Worm (Caenorhabditis elegans) whole organism, L4 larva: ENCODE data around the gene T28C12.1.

Source experiments
- D1046.2 ChIP-seq: fragments of 200-800 bp; sonication (Bioruptor generic); IDR thresholded peaks from 2 replicates; pipeline ENCODE4 v1.3.6; 2022; ENCODE audit warnings: missing genetic modification characterization, missing compliant biosample characterization
- F10B5.3 ChIP-seq: sonication (generic microtip); optimal IDR thresholded peaks from 2 replicates; lab custom pipeline; 2016; ENCODE audit warnings: mild to moderate bottlenecking, missing genetic modification characterization, missing compliant biosample characterization
- F49E8.2 ChIP-seq: sonication (generic microtip); optimal IDR thresholded peaks from 2 replicates; lab custom pipeline; 2016; ENCODE audit warnings: missing compliant biosample characterization, mild to moderate bottlenecking, missing genetic modification characterization, borderline replicate concordance
- T20F7.1 ChIP-seq: fragments of 200-800 bp; sonication (Bioruptor generic); optimal IDR thresholded peaks from 2 replicates; lab custom pipeline; 2018; ENCODE audit warnings: mild to moderate bottlenecking, missing genetic modification characterization, missing compliant biosample characterization
- Y48G9A.11 ChIP-seq: fragments of 200-800 bp; sonication (Bioruptor generic); IDR thresholded peaks from 2 replicates; pipeline ENCODE4 v1.3.6; 2022; ENCODE audit warnings: missing genetic modification reagents, missing genetic modification characterization, missing compliant biosample characterization
- ZK337.2 ChIP-seq: fragments of 200-800 bp; sonication (Bioruptor generic); IDR thresholded peaks from 2 replicates; pipeline ENCODE4 v1.3.6; 2022; ENCODE audit warnings: missing genetic modification reagents, missing genetic modification characterization, missing compliant biosample characterization
- aha-1 ChIP-seq: fragments of 150-350 bp; peaks from one replicate; lab custom pipeline; 2014; ENCODE audit warnings: missing biosample characterization, missing genetic modification characterization
- aly-2 ChIP-seq: sonication (generic microtip); optimal IDR thresholded peaks from 2 replicates; lab custom pipeline; 2018; ENCODE audit warnings: missing biosample characterization, missing genetic modification characterization
- arid-1 ChIP-seq: fragments of 200-800 bp; sonication (Bioruptor generic); conservative IDR thresholded peaks from 2 replicates; pipeline ENCODE4 v1.3.6; 2022; ENCODE audit warnings: missing genetic modification reagents, missing genetic modification characterization, missing compliant biosample characterization
- daf-19 ChIP-seq: fragments of 200-800 bp; sonication (Bioruptor generic); conservative IDR thresholded peaks from 2 replicates; pipeline ENCODE4 v1.3.6; 2022; ENCODE audit warnings: missing genetic modification characterization, missing compliant biosample characterization
- daf-8 ChIP-seq: fragments of 200-800 bp; sonication (Bioruptor generic); IDR thresholded peaks from 2 replicates; pipeline ENCODE4 v1.3.6; 2022; ENCODE audit warnings: missing genetic modification characterization, missing compliant biosample characterization
- dmd-6 ChIP-seq: fragments of 200-800 bp; sonication (Bioruptor generic); IDR thresholded peaks from 2 replicates; pipeline ENCODE4 v1.3.6; 2022; ENCODE audit warnings: missing genetic modification reagents, missing genetic modification characterization, missing compliant biosample characterization
- fkh-10 ChIP-seq: fragments of 150-350 bp; optimal IDR thresholded peaks from 2 replicates; lab custom pipeline; 2014; ENCODE audit warnings: missing biosample characterization, missing genetic modification reagents, missing genetic modification characterization
- hif-1 ChIP-seq, 2 experiments: sonication (generic microtip); optimal IDR thresholded peaks; 2 replicates each; lab custom pipeline; 2016 to 2017; ENCODE audit warnings: missing compliant biosample characterization in 2 of 2, missing genetic modification characterization in 2 of 2, missing genetic modification reagents in 2 of 2, missing genotype in 2 of 2, mild to moderate bottlenecking in 1 of 2
- hlh-11 ChIP-seq: fragments of 200-800 bp; sonication (Bioruptor generic); optimal IDR thresholded peaks from 2 replicates; lab custom pipeline; 2018; ENCODE audit warnings: mild to moderate bottlenecking, missing genetic modification characterization, missing compliant biosample characterization
- hlh-30 ChIP-seq: sonication (generic microtip); optimal IDR thresholded peaks from 2 replicates; lab custom pipeline; 2017; ENCODE audit warnings: antibody characterized with exemption, mild to moderate bottlenecking, missing genetic modification characterization, missing compliant biosample characterization; ENCODE audit not compliant: insufficient read depth
- jun-1 ChIP-seq: fragments of 150-350 bp; optimal IDR thresholded peaks from 2 replicates; lab custom pipeline; 2014; ENCODE audit warnings: missing biosample characterization, missing genetic modification reagents, missing genetic modification characterization
- lin-1 ChIP-seq: fragments of 200-800 bp; sonication (Bioruptor generic); IDR thresholded peaks from 2 replicates; pipeline ENCODE4 v1.3.6; 2022; ENCODE audit warnings: missing genetic modification reagents, missing genetic modification characterization, missing compliant biosample characterization
- lin-15B ChIP-seq: fragments of 150-350 bp; sonication (generic microtip); optimal IDR thresholded peaks from 3 replicates; lab custom pipeline; 2014; ENCODE audit warnings: missing biosample characterization, missing genetic modification characterization
- lin-39 ChIP-seq: fragments of 150-350 bp; optimal IDR thresholded peaks from 2 replicates; lab custom pipeline; 2014; ENCODE audit warnings: missing biosample characterization, missing genetic modification reagents, missing genetic modification characterization
- madf-9 ChIP-seq: fragments of 200-800 bp; sonication (Bioruptor generic); conservative IDR thresholded peaks from 2 replicates; pipeline ENCODE4 v1.3.6; 2022; ENCODE audit warnings: missing genetic modification reagents, missing genetic modification characterization, missing compliant biosample characterization
- mep-1 ChIP-seq: fragments of 150-350 bp; sonication (generic microtip); optimal IDR thresholded peaks from 3 replicates; lab custom pipeline; 2014; ENCODE audit warnings: missing biosample characterization, missing genetic modification characterization
- nhr-102 ChIP-seq: sonication (generic microtip); optimal IDR thresholded peaks from 2 replicates; lab custom pipeline; 2016; ENCODE audit warnings: mild to moderate bottlenecking, missing genetic modification characterization, moderate library complexity, missing compliant biosample characterization
- nhr-11 ChIP-seq: fragments of 150-350 bp; optimal IDR thresholded peaks from 2 replicates; lab custom pipeline; 2014; ENCODE audit warnings: missing biosample characterization, missing genetic modification characterization
- nhr-237 ChIP-seq: sonication (generic microtip); optimal IDR thresholded peaks from 2 replicates; lab custom pipeline; 2017; ENCODE audit warnings: missing biosample characterization, missing genetic modification characterization
- nhr-28 ChIP-seq: fragments of 150-350 bp; optimal IDR thresholded peaks from 2 replicates; lab custom pipeline; 2014; ENCODE audit warnings: missing biosample characterization, missing genetic modification characterization
- nhr-48 ChIP-seq: sonication (generic microtip); optimal IDR thresholded peaks from 2 replicates; lab custom pipeline; 2016; ENCODE audit warnings: mild to moderate bottlenecking, missing genetic modification characterization, missing compliant biosample characterization
- nhr-6 ChIP-seq: fragments of 150-350 bp; optimal IDR thresholded peaks from 2 replicates; lab custom pipeline; 2014; ENCODE audit warnings: missing biosample characterization, missing genetic modification characterization
- pqm-1 ChIP-seq: sonication (generic microtip); optimal IDR thresholded peaks from 2 replicates; lab custom pipeline; 2017; ENCODE audit warnings: missing biosample characterization, missing genetic modification characterization
- skn-1 ChIP-seq: fragments of 150-350 bp; optimal IDR thresholded peaks from 2 replicates; lab custom pipeline; 2014; ENCODE audit warnings: missing biosample characterization, missing genetic modification characterization
- snpc-1.2 ChIP-seq: fragments of 200-800 bp; sonication (Bioruptor generic); IDR thresholded peaks from 2 replicates; pipeline ENCODE4 v1.3.6; 2022; ENCODE audit warnings: missing genetic modification reagents, missing genetic modification characterization, missing compliant biosample characterization
- snpc-4 ChIP-seq: fragments of 150-350 bp; optimal IDR thresholded peaks from 2 replicates; lab custom pipeline; 2014; ENCODE audit warnings: missing biosample characterization, missing genetic modification characterization
- spr-1 ChIP-seq: sonication (generic microtip); optimal IDR thresholded peaks from 2 replicates; lab custom pipeline; 2016; ENCODE audit warnings: mild to moderate bottlenecking, missing genetic modification characterization, missing compliant biosample characterization
- tag-97 ChIP-seq: fragments of 200-800 bp; sonication (Bioruptor generic); IDR thresholded peaks from 2 replicates; pipeline ENCODE4 v1.3.6; 2022; ENCODE audit warnings: missing genetic modification characterization, missing compliant biosample characterization
- tra-1 ChIP-seq: fragments of 200-800 bp; sonication (Bioruptor generic); IDR thresholded peaks from 2 replicates; pipeline ENCODE4 v1.3.6; 2022; ENCODE audit warnings: missing genetic modification reagents, missing genetic modification characterization, missing compliant biosample characterization
- unc-62 ChIP-seq, 3 experiments: fragments of 150-350 bp in 1 of 3; sonication (generic microtip); optimal IDR thresholded peaks in 2 of 3; peaks in 1 of 3; 1 replicate in 1 of 3; 2 replicates in 2 of 3; lab custom pipeline; 2014 to 2017; ENCODE audit warnings: missing biosample characterization in 3 of 3, missing genetic modification characterization in 3 of 3, missing genetic modification reagents in 3 of 3, missing genotype in 1 of 3
- vab-7 ChIP-seq: fragments of 200-800 bp; sonication (Bioruptor generic); IDR thresholded peaks from 2 replicates; pipeline ENCODE4 v1.3.6; 2022; ENCODE audit warnings: missing genetic modification reagents, missing genetic modification characterization, missing compliant biosample characterization
- zag-1 ChIP-seq: fragments of 150-350 bp; optimal IDR thresholded peaks from 2 replicates; lab custom pipeline; 2014; ENCODE audit warnings: missing biosample characterization, missing genetic modification characterization
- zfp-2 ChIP-seq: sonication (generic microtip); optimal IDR thresholded peaks from 2 replicates; lab custom pipeline; 2016; ENCODE audit warnings: mild to moderate bottlenecking, missing genetic modification characterization, missing compliant biosample characterization
- ztf-11 ChIP-seq: fragments of 150-350 bp; optimal IDR thresholded peaks from 2 replicates; lab custom pipeline; 2014; ENCODE audit warnings: missing biosample characterization, missing genetic modification characterization

The T28C12.1 gene

DNA sequence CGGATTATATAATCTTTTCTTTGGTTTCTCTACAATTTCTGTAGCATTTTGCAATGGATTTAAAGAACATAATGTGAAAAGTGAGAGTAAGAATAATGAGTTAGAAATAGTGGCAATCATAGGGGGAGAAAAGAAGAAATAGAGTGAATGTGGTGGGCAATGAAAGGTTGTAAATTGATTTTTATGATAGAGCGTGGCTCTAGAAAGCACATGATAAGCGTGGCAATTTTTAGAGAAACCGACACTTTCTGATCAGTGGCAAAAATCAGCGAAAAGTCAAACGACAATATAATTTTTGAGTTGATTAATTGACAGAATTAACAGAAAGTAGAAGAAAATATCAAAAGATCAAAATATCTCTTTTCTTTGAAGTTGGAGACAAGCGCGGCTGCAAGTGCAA, 39.3 kb upstream of the T28C12.1 start, which contains the start of gene K12B6.9 (continued):
- TF ChIP-seq nhr-6 (no peak), daf-8 (GFP tag; lab: Robert Waterston, UW) (no peak), madf-9 (GFP tag; lab: Robert Waterston, UW) (no peak), nhr-102 (tag; lab: Kevin White, UChicago) (no peak), tra-1 (GFP tag; lab: Robert Waterston, UW) (no peak), F49E8.2 (tag; lab: Kevin White, UChicago) (no peak), nhr-28 (tag; lab: Kevin White, UChicago) (peak; percentile 48), arid-1 (no peak), Y48G9A.11 (GFP tag; lab: Robert Waterston, UW) (no peak), hlh-30 (tag; lab: Kevin White, UChicago) (peak; percentile 36), zfp-2 (tag; lab: Kevin White, UChicago) (no peak), lin-15B (tag; lab: Kevin White, UChicago) (no peak), pqm-1 (tag; lab: Kevin White, UChicago) (peak; percentile 76), tag-97 (no peak), nhr-237 (tag; lab: Kevin White, UChicago) (no peak), F10B5.3 (tag; lab: Kevin White, UChicago) (no peak), snpc-1.2 (GFP tag; lab: Robert Waterston, UW) (no peak), vab-7 (GFP tag; lab: Robert Waterston, UW) (no peak), ZK337.2 (no peak), nhr-11 (tag; lab: Kevin White, UChicago) (no peak), lin-1 (GFP tag; lab: Robert Waterston, UW) (no peak), aha-1 (tag; lab: Kevin White, UChicago) (peak; percentile 34), daf-19 (no peak), snpc-4 (tag; lab: Kevin White, UChicago) (no peak), jun-1 (tag; lab: Kevin White, UChicago) (no peak)

DNA sequence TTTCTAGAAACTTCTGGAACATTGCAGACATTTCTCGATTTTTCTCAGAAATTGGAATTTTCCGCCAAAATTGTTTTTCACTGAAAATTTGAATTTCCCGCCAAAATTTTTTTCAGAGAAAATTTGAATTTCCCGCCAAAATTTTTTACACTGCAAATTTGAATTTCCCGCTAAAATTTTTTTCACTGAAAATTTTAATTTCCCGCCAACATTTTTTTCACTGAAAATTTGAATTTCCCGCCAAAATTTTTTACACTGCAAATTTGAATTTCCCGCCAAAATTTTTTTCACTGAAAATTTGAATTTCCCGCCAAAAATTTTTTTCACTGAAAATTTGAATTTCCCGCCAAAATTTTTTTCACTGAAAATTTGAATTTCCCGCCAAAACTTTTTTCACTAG, 35.2 kb upstream of the T28C12.1 start:
- TF ChIP-seq Y48G9A.11 (GFP tag; lab: Robert Waterston, UW) = 0 out of 2 replicates have a peak, but pooled peaks have one; percentile 35

DNA sequence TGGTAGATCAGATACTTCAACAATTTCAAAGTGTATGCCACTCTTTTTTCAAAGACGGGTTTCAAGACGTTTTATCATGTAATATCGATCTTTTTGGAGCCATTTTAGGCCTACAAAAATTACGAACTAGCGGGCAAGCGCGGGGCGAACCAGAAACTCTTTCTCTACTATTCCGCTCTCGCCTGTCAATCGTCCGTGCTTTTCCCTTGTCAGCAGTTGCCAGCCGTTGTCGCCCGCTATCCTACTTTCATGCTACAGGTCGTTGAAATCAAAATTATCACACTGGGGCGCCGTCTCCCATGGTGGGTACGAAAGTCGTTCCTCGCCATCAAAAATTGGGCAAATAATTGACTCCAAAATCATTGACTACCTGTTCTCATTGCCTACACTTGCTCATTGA, 30.7 kb upstream of the T28C12.1 start:
- TF ChIP-seq hif-1 (tag; optimal IDR thresholded peaks at IDR 0.05; lab: Kevin White, UChicago) = no peak
- TF ChIP-seq hlh-11 = peak; percentile 15
- TF ChIP-seq dmd-6 (GFP tag; lab: Robert Waterston, UW) = peak; percentile 58

DNA sequence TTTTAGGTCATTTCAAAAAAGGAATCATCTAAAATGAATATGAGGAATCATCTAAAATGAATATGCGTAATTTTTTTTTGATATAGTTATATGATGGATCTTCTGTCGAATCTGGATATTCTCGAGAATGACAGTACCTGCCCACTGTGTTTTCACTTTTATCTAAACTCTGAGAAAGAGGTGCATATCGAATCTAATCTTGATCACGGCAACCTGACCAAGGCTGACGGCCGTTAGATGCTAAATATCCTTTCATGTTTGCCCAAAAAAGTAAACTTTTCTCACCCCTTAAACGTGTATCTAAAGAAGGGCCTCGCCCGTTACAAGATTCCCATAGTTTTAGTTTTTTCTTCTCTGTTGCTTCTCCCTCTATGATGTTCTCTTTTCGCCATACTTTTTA, 29.2 kb upstream of the T28C12.1 start:
- TF ChIP-seq unc-62 (GFP tag; optimal IDR thresholded peaks at IDR 0.05 in 1 of 2; lab: Kevin White, UChicago) (peak in 1 of 2 experiments; percentile 15), unc-62 (tag; optimal IDR thresholded peaks at IDR 0.05; lab: Kevin White, UChicago) (no peak), nhr-102 (tag; lab: Kevin White, UChicago) (no peak)

DNA sequence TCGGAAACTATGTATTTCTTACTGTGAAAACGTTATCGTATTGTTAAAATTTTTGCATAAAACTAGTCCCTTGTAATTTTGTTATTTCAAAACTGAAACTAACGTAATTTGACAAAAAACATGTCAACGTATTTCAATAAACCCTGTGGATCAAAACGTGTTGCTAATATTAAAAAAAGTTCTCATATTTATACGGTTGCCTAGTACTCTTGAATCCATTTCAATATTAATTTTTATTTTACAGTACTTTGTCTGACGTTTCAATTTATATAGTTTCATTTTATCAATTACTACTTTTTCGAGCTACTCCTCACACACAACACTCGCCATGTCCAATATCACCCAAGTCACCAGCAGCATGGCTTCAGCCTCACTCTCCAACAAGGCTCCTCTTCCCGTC, 28.2 kb upstream of the T28C12.1 start, which contains the start of gene sago-1:
sago-1 (plus strand) TSS at position 301 of the 400 bp plus-strand sequence.
- peak; percentile 32 for TF ChIP-seq aha-1 (tag; lab: Kevin White, UChicago)
- no peak for TF ChIP-seq nhr-48
- TF ChIP-seq mep-1 (tag; lab: Kevin White, UChicago) = no peak
- TF ChIP-seq, all 104 proteins: peak for 1

DNA sequence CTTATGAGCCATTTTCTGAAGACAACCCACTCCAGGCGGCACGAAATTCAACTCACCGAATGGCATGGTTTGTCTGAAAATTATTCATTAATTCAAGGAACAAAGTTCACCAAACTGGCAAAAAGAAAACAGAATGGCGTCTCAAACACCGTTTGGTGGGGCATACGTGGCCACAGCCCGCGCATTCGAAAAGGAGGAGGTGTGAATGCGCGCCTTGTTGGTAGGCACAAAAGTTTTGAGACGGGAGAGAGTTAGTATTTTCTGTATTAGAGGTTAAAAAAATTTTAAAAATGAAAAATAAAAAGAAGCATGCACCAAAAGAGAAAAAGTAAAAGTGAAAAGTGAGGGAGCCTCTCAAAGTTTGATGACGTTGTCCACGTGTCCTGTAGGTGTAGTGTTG, 19.8 kb upstream of the T28C12.1 start:
- no peak for TF ChIP-seq zag-1 (tag; lab: Kevin White, UChicago)
- no peak for TF ChIP-seq aly-2 (tag; lab: Kevin White, UChicago)
- no peak for TF ChIP-seq fkh-10 (GFP tag; lab: Kevin White, UChicago)
- TF ChIP-seq F49E8.2 (tag; lab: Kevin White, UChicago) = no peak
- no peak for TF ChIP-seq nhr-28 (tag; lab: Kevin White, UChicago)
- no peak for TF ChIP-seq D1046.2 (GFP tag; lab: Robert Waterston, UW)
- no peak for TF ChIP-seq tra-1 (GFP tag; lab: Robert Waterston, UW)
- TF ChIP-seq skn-1 (tag; lab: Kevin White, UChicago) = no peak
- no peak for TF ChIP-seq nhr-11 (tag; lab: Kevin White, UChicago)
- TF ChIP-seq aha-1 (tag; lab: Kevin White, UChicago) = no peak
- TF ChIP-seq ztf-11 (tag; lab: Kevin White, UChicago) = no peak
- TF ChIP-seq nhr-48 = no peak
- TF ChIP-seq lin-39 (tag; lab: Kevin White, UChicago) = no peak
- no peak for TF ChIP-seq spr-1
- no peak for TF ChIP-seq T20F7.1 (GFP tag; lab: Kevin White, UChicago)
- TF ChIP-seq, all 104 proteins: peak for 0
